Worm (Caenorhabditis elegans) whole organism, early embryonic: Measurements from ENCODE around the gene snt-6.

Experiments
- B0310.2 ChIP-seq: sonication (generic microtip); optimal IDR thresholded peaks from 2 replicates; lab custom pipeline; 2016; ENCODE audit warnings: mild to moderate bottlenecking, missing genetic modification characterization, missing compliant biosample characterization
- F13C5.2 ChIP-seq: sonication (generic microtip); optimal IDR thresholded peaks from 2 replicates; lab custom pipeline; 2017; ENCODE audit warnings: mild to moderate bottlenecking, missing genetic modification characterization, inconsistent platforms, missing compliant biosample characterization
- aly-1 ChIP-seq: sonication (generic microtip); optimal IDR thresholded peaks from 2 replicates; lab custom pipeline; 2016; ENCODE audit warnings: missing genetic modification characterization, missing compliant biosample characterization
- ama-1 ChIP-seq: fragments of 150-350 bp; optimal IDR thresholded peaks from 2 replicates; lab custom pipeline; 2014
- ceh-13 ChIP-seq: fragments of 200-800 bp; sonication (Bioruptor generic); optimal IDR thresholded peaks from 2 replicates; lab custom pipeline; 2018; ENCODE audit warnings: mild to moderate bottlenecking, missing genetic modification characterization, missing compliant biosample characterization
- ceh-36 ChIP-seq: sonication (generic microtip); optimal IDR thresholded peaks from 2 replicates; lab custom pipeline; 2016; ENCODE audit warnings: missing genetic modification characterization, inconsistent platforms, missing compliant biosample characterization
- ets-7 ChIP-seq: sonication (generic microtip); optimal IDR thresholded peaks from 2 replicates; lab custom pipeline; 2016; ENCODE audit warnings: missing genotype, missing genetic modification characterization, missing compliant biosample characterization
- flt-1 ChIP-seq: fragments of 200-800 bp; sonication (Bioruptor generic); IDR thresholded peaks from 2 replicates; pipeline ENCODE4 v1.3.6; 2022; ENCODE audit warnings: missing genetic modification characterization, missing compliant biosample characterization
- hmbx-1 ChIP-seq: sonication (generic microtip); optimal IDR thresholded peaks from 2 replicates; lab custom pipeline; 2016; ENCODE audit warnings: mild to moderate bottlenecking, missing genetic modification characterization, missing compliant biosample characterization
- hmg-4 ChIP-seq: fragments of 200-800 bp; sonication (Bioruptor generic); optimal IDR thresholded peaks from 2 replicates; lab custom pipeline; 2018; ENCODE audit warnings: mild to moderate bottlenecking, missing genetic modification characterization, missing compliant biosample characterization
- hnd-1 ChIP-seq: sonication (generic microtip); optimal IDR thresholded peaks from 2 replicates; lab custom pipeline; 2016; ENCODE audit warnings: missing genetic modification characterization, missing compliant biosample characterization
- pes-1 ChIP-seq: fragments of 200-800 bp; sonication (Bioruptor generic); IDR thresholded peaks from 2 replicates; pipeline ENCODE4 v1.3.6; 2022; ENCODE audit warnings: missing genetic modification reagents, missing genetic modification characterization, missing compliant biosample characterization
- scrt-1 ChIP-seq: fragments of 200-800 bp; sonication (Bioruptor generic); IDR thresholded peaks from 2 replicates; pipeline ENCODE4 v1.3.6; 2022; ENCODE audit warnings: missing genetic modification characterization, missing compliant biosample characterization
- sea-1 ChIP-seq: fragments of 200-800 bp; sonication (Bioruptor generic); conservative IDR thresholded peaks from 2 replicates; pipeline ENCODE4 v1.3.6; 2022; ENCODE audit warnings: missing genetic modification characterization, missing compliant biosample characterization
- tbx-11 ChIP-seq: fragments of 200-800 bp; sonication (Bioruptor generic); IDR thresholded peaks from 2 replicates; pipeline ENCODE4 v1.3.6; 2022; ENCODE audit warnings: missing genetic modification characterization, missing compliant biosample characterization
- tbx-37 ChIP-seq: fragments of 200-800 bp; sonication (Bioruptor generic); conservative IDR thresholded peaks from 2 replicates; pipeline ENCODE4 v1.3.6; 2022; ENCODE audit warnings: missing genetic modification reagents, missing genetic modification characterization, missing compliant biosample characterization
- tra-4 ChIP-seq: sonication (generic microtip); optimal IDR thresholded peaks from 2 replicates; lab custom pipeline; 2017; ENCODE audit warnings: missing genetic modification characterization, missing compliant biosample characterization

snt-6 gene

ce11 chrII:760276-760675 lies 10.3 kb upstream of the snt-6 start:
- TF ChIP-seq pes-1 (no peak), aly-1 (tag; lab: Kevin White, UChicago) (no peak), ets-7 (tag; lab: Kevin White, UChicago) (no peak), ceh-13 (GFP tag; lab: Kevin White, UChicago) (no peak), tra-4 (no peak), flt-1 (GFP tag; lab: Robert Waterston, UW) (no peak), tbx-11 (GFP tag; lab: Robert Waterston, UW) (no peak), tbx-37 (GFP tag; lab: Robert Waterston, UW) (no peak), sea-1 (no peak), hmg-4 (GFP tag; lab: Kevin White, UChicago) (no peak), B0310.2 (tag; lab: Kevin White, UChicago) (no peak), scrt-1 (GFP tag; lab: Robert Waterston, UW) (no peak), ama-1 (lab: Kevin White, UChicago) (no peak), hmbx-1 (tag; lab: Kevin White, UChicago) (no peak), F13C5.2 (tag; lab: Kevin White, UChicago) (no peak), hnd-1 (tag; lab: Kevin White, UChicago) (no peak), ceh-36 (tag; lab: Kevin White, UChicago) (no peak)

ce11 chrII:759788-760187 lies 9.8 kb upstream of the snt-6 start:
- TF ChIP-seq tbx-11 (GFP tag; lab: Robert Waterston, UW) (no peak), ceh-13 (GFP tag; lab: Kevin White, UChicago) (no peak), hmbx-1 (tag; lab: Kevin White, UChicago) (no peak), ceh-36 (tag; lab: Kevin White, UChicago) (no peak), hnd-1 (tag; lab: Kevin White, UChicago) (no peak), scrt-1 (GFP tag; lab: Robert Waterston, UW) (no peak), ama-1 (lab: Kevin White, UChicago) (no peak), tbx-37 (GFP tag; lab: Robert Waterston, UW) (no peak), tra-4 (no peak)

- TF ChIP-seq flt-1 (GFP tag; lab: Robert Waterston, UW), result no peak
- no peak for TF ChIP-seq hmg-4 (GFP tag; lab: Kevin White, UChicago)
- TF ChIP-seq scrt-1 (GFP tag; lab: Robert Waterston, UW), result no peak
- no peak for TF ChIP-seq ama-1 (lab: Kevin White, UChicago)
- TF ChIP-seq pes-1, result no peak
- no peak for TF ChIP-seq tra-4
- TF ChIP-seq tbx-37 (GFP tag; lab: Robert Waterston, UW), result no peak
These were observed 7.2 kb upstream of the snt-6 start for ce11 chrII:757224-757623.

- TF ChIP-seq hnd-1 (tag; lab: Kevin White, UChicago) (no peak), tbx-11 (GFP tag; lab: Robert Waterston, UW) (no peak), pes-1 (no peak)
These were observed 6.1 kb upstream of the snt-6 start for ce11 chrII:756161-756560.

ce11 chrII:754971-755370 lies 5.0 kb upstream of the snt-6 start:
- TF ChIP-seq tbx-11 (GFP tag; lab: Robert Waterston, UW) (no peak), hmg-4 (GFP tag; lab: Kevin White, UChicago) (no peak), ets-7 (tag; lab: Kevin White, UChicago) (no peak), tbx-37 (GFP tag; lab: Robert Waterston, UW) (no peak), sea-1 (no peak), tra-4 (no peak), flt-1 (GFP tag; lab: Robert Waterston, UW) (no peak), aly-1 (tag; lab: Kevin White, UChicago) (no peak), ceh-36 (tag; lab: Kevin White, UChicago) (no peak), hmbx-1 (tag; lab: Kevin White, UChicago) (no peak), ceh-13 (GFP tag; lab: Kevin White, UChicago) (no peak)

- TF ChIP-seq hmg-4 (GFP tag; lab: Kevin White, UChicago), result no peak
- no peak for TF ChIP-seq ama-1 (lab: Kevin White, UChicago)
- TF ChIP-seq hnd-1 (tag; lab: Kevin White, UChicago), result no peak
- no peak for TF ChIP-seq tbx-11 (GFP tag; lab: Robert Waterston, UW)
- no peak for TF ChIP-seq sea-1
- TF ChIP-seq aly-1 (tag; lab: Kevin White, UChicago), result no peak
- no peak for TF ChIP-seq pes-1
- no peak for TF ChIP-seq hmbx-1 (tag; lab: Kevin White, UChicago)
- TF ChIP-seq ets-7 (tag; lab: Kevin White, UChicago), result no peak
- no peak for TF ChIP-seq B0310.2 (tag; lab: Kevin White, UChicago)
- no peak for TF ChIP-seq flt-1 (GFP tag; lab: Robert Waterston, UW)
These were observed 3.5 kb upstream of the snt-6 start for ce11 chrII:753469-753868.

- no peak for TF ChIP-seq tra-4
- no peak for TF ChIP-seq aly-1 (tag; lab: Kevin White, UChicago)
- no peak for TF ChIP-seq B0310.2 (tag; lab: Kevin White, UChicago)
These were observed 1.8 kb upstream of the snt-6 start for ce11 chrII:751850-752249.

- no peak for TF ChIP-seq aly-1 (tag; lab: Kevin White, UChicago)
- no peak for TF ChIP-seq sea-1
- TF ChIP-seq tra-4, result no peak
- TF ChIP-seq ets-7 (tag; lab: Kevin White, UChicago), result no peak
- no peak for TF ChIP-seq ama-1 (lab: Kevin White, UChicago)
- TF ChIP-seq hnd-1 (tag; lab: Kevin White, UChicago), result no peak
- no peak for TF ChIP-seq ceh-36 (tag; lab: Kevin White, UChicago)
- TF ChIP-seq flt-1 (GFP tag; lab: Robert Waterston, UW), result no peak
- no peak for TF ChIP-seq hmg-4 (GFP tag; lab: Kevin White, UChicago)
- no peak for TF ChIP-seq ceh-13 (GFP tag; lab: Kevin White, UChicago)
- no peak for TF ChIP-seq F13C5.2 (tag; lab: Kevin White, UChicago)
- no peak for TF ChIP-seq B0310.2 (tag; lab: Kevin White, UChicago)
- no peak for TF ChIP-seq scrt-1 (GFP tag; lab: Robert Waterston, UW)
- TF ChIP-seq tbx-37 (GFP tag; lab: Robert Waterston, UW), result no peak
- no peak for TF ChIP-seq pes-1
- TF ChIP-seq tbx-11 (GFP tag; lab: Robert Waterston, UW), result no peak
These were observed 9.2 kb downstream of the snt-6 start, which contains the start of gene fbxc-48 for ce11 chrII:740808-741207. Gene fbxc-48 (minus strand): TSS chrII:740908.
